Fruit fly (Drosophila melanogaster) whole organism, embryonic: ENCODE measurements around the gene scaf6.

ENCODE experiments used
- Asciz ChIP-seq: fragments of 200-800 bp; sonication (Bioruptor generic); optimal IDR thresholded peaks from 2 replicates; lab custom pipeline; 2017; ENCODE audit warnings: missing biosample characterization, mild to moderate bottlenecking, missing genetic modification characterization, missing genetic modification reagents
- Atf-2 ChIP-seq: fragments of 200-800 bp; sonication (Bioruptor generic); optimal IDR thresholded peaks from 2 replicates; lab custom pipeline; 2016; ENCODE audit warnings: missing biosample characterization, missing genetic modification characterization
- Awh ChIP-seq: fragments of 200-800 bp; sonication (Bioruptor generic); IDR thresholded peaks from 2 replicates; pipeline ENCODE4, ENCODE4 v1.3.6; 2022; ENCODE audit warnings: missing biosample characterization, missing genetic modification characterization
- CG10267 ChIP-seq: fragments of 200-800 bp; sonication (Bioruptor generic); optimal IDR thresholded peaks from 2 replicates; lab custom pipeline; 2018; ENCODE audit warnings: missing biosample characterization, mild to moderate bottlenecking, missing genetic modification characterization, moderate library complexity
- CG10565 ChIP-seq: fragments of 200-800 bp; sonication (Bioruptor generic); optimal IDR thresholded peaks from 3 replicates; lab custom pipeline; 2016; ENCODE audit warnings: missing biosample characterization, mild to moderate bottlenecking, missing genetic modification characterization
- CG12071 ChIP-seq: fragments of 200-800 bp; sonication (Bioruptor generic); optimal IDR thresholded peaks from 3 replicates; lab custom pipeline; 2018; ENCODE audit warnings: missing biosample characterization, mild to moderate bottlenecking, missing genetic modification characterization
- CG12659 ChIP-seq: fragments of 200-800 bp; sonication (Bioruptor generic); optimal IDR thresholded peaks from 3 replicates; lab custom pipeline; 2017; ENCODE audit warnings: mild to moderate bottlenecking, missing biosample characterization, missing genetic modification reagents, missing genetic modification characterization
- CG12744 ChIP-seq: fragments of 200-800 bp; sonication (Bioruptor generic); optimal IDR thresholded peaks from 2 replicates; lab custom pipeline; 2016; ENCODE audit warnings: missing biosample characterization, missing genetic modification characterization
- CG13624 ChIP-seq: fragments of 200-800 bp; sonication (Bioruptor generic); optimal IDR thresholded peaks from 2 replicates; lab custom pipeline; 2016; ENCODE audit warnings: missing biosample characterization, missing genetic modification characterization
- CG13775 ChIP-seq: fragments of 200-800 bp; sonication (Bioruptor generic); optimal IDR thresholded peaks from 3 replicates; lab custom pipeline; 2017; ENCODE audit warnings: missing biosample characterization, mild to moderate bottlenecking, missing genetic modification characterization
- CG14710 ChIP-seq: fragments of 200-800 bp; sonication (Bioruptor generic); optimal IDR thresholded peaks from 3 replicates; lab custom pipeline; 2019; ENCODE audit warnings: missing biosample characterization, mild to moderate bottlenecking, missing genetic modification characterization, moderate library complexity
- CG15011 ChIP-seq: fragments of 200-800 bp; sonication (Bioruptor generic); optimal IDR thresholded peaks from 3 replicates; lab custom pipeline; 2018; ENCODE audit warnings: missing biosample characterization, mild to moderate bottlenecking, missing genetic modification characterization
- CG17385 ChIP-seq: fragments of 200-800 bp; sonication (Bioruptor generic); optimal IDR thresholded peaks from 3 replicates; lab custom pipeline; 2018; ENCODE audit warnings: missing biosample characterization, mild to moderate bottlenecking, missing genetic modification characterization
- CG18619 ChIP-seq: fragments of 200-800 bp; sonication (Bioruptor generic); optimal IDR thresholded peaks from 3 replicates; lab custom pipeline; 2017; ENCODE audit warnings: missing biosample characterization, mild to moderate bottlenecking, missing genetic modification characterization
- CG18764 ChIP-seq: fragments of 200-800 bp; sonication (Bioruptor generic); optimal IDR thresholded peaks from 3 replicates; lab custom pipeline; 2016; ENCODE audit warnings: missing biosample characterization, missing genetic modification characterization
- CG2202 ChIP-seq: fragments of 200-800 bp; sonication (Bioruptor generic); optimal IDR thresholded peaks from 2 replicates; lab custom pipeline; 2018; ENCODE audit warnings: missing biosample characterization, mild to moderate bottlenecking, missing genetic modification characterization
- CG2712 ChIP-seq: fragments of 200-800 bp; optimal IDR thresholded peaks from 3 replicates; lab custom pipeline; 2019; ENCODE audit warnings: missing biosample characterization, mild to moderate bottlenecking, missing genetic modification characterization, moderate library complexity
- CG2875 ChIP-seq: fragments of 200-800 bp; sonication (Bioruptor generic); optimal IDR thresholded peaks from 2 replicates; lab custom pipeline; 2017; ENCODE audit warnings: missing biosample characterization, mild to moderate bottlenecking, missing genetic modification characterization, missing genetic modification reagents
- CG33213 ChIP-seq: fragments of 200-800 bp; sonication (Bioruptor generic); optimal IDR thresholded peaks from 3 replicates; lab custom pipeline; 2016; ENCODE audit warnings: missing biosample characterization, missing genetic modification characterization
- CG4360 ChIP-seq: fragments of 200-800 bp; sonication (Bioruptor generic); IDR thresholded peaks from 2 replicates; pipeline ENCODE4 v1.3.6; 2022; ENCODE audit warnings: missing biosample characterization, missing genetic modification characterization
- CG43689 ChIP-seq: fragments of 200-800 bp; sonication (Bioruptor generic); IDR thresholded peaks from 2 replicates; pipeline ENCODE4 v1.3.6; 2022; ENCODE audit warnings: missing biosample characterization, missing genetic modification characterization
- CG6689 ChIP-seq: fragments of 200-800 bp; sonication (Bioruptor generic); IDR thresholded peaks from 2 replicates; pipeline ENCODE4 v1.3.6; 2022; ENCODE audit warnings: missing biosample characterization, missing genetic modification characterization
- CG7839 ChIP-seq: fragments of 200-800 bp; sonication (Bioruptor generic); optimal IDR thresholded peaks from 3 replicates; lab custom pipeline; 2018; ENCODE audit warnings: missing biosample characterization, mild to moderate bottlenecking, missing genetic modification characterization, moderate library complexity
- CG9797 ChIP-seq: fragments of 200-800 bp; sonication (Bioruptor generic); optimal IDR thresholded peaks from 3 replicates; lab custom pipeline; 2018; ENCODE audit warnings: missing biosample characterization, mild to moderate bottlenecking, missing genetic modification characterization
- Dip3 ChIP-seq: fragments of 200-800 bp; sonication (Bioruptor generic); optimal IDR thresholded peaks from 3 replicates; lab custom pipeline; 2016; ENCODE audit warnings: missing biosample characterization, missing genetic modification characterization
- Doc2 ChIP-seq: fragments of 200-800 bp; sonication (Bioruptor generic); IDR thresholded peaks from 2 replicates; pipeline ENCODE4 v1.3.6; 2022; ENCODE audit warnings: missing biosample characterization, missing genetic modification characterization
- Dp ChIP-seq: fragments of 200-800 bp; sonication (Bioruptor generic); optimal IDR thresholded peaks from 2 replicates; lab custom pipeline; 2018; ENCODE audit warnings: missing biosample characterization, mild to moderate bottlenecking, missing genetic modification characterization, moderate library complexity
- Hmr ChIP-seq: fragments of 200-800 bp; sonication (Bioruptor generic); optimal IDR thresholded peaks from 3 replicates; lab custom pipeline; 2017; ENCODE audit warnings: mild to moderate bottlenecking, missing biosample characterization, missing genetic modification reagents, missing genetic modification characterization
- Hsf ChIP-seq: fragments of 200-800 bp; sonication (Bioruptor generic); optimal IDR thresholded peaks from 3 replicates; lab custom pipeline; 2016; ENCODE audit warnings: missing biosample characterization, missing genetic modification characterization
- Jarid2 ChIP-seq: fragments of 200-800 bp; sonication (Bioruptor generic); optimal IDR thresholded peaks from 3 replicates; lab custom pipeline; 2017; ENCODE audit warnings: mild to moderate bottlenecking, missing biosample characterization, missing genetic modification reagents, missing genetic modification characterization
- Lim3 ChIP-seq: fragments of 200-800 bp; sonication (Bioruptor generic); IDR thresholded peaks from 2 replicates; pipeline ENCODE4 v1.3.6; 2022; ENCODE audit warnings: missing biosample characterization, missing genetic modification characterization
- Mrtf ChIP-seq: fragments of 200-800 bp; sonication (Bioruptor generic); IDR thresholded peaks from 3 replicates; pipeline ENCODE4 v1.3.6; 2022; ENCODE audit warnings: missing biosample characterization, missing genetic modification characterization
- Neu2 ChIP-seq: fragments of 200-800 bp; sonication (Bioruptor generic); optimal IDR thresholded peaks from 3 replicates; lab custom pipeline; 2016; ENCODE audit warnings: missing biosample characterization, missing genetic modification characterization, borderline replicate concordance
- Xbp1 ChIP-seq: fragments of 200-800 bp; sonication (Bioruptor generic); optimal IDR thresholded peaks from 3 replicates; lab custom pipeline; 2016; ENCODE audit warnings: missing biosample characterization, mild to moderate bottlenecking, missing genetic modification characterization
- bab2 ChIP-seq: fragments of 200-800 bp; sonication (Bioruptor generic); optimal IDR thresholded peaks from 2 replicates; lab custom pipeline; 2016; ENCODE audit warnings: missing biosample characterization, missing genetic modification characterization
- crol ChIP-seq: fragments of 200-800 bp; sonication (Bioruptor generic); IDR thresholded peaks from 2 replicates; pipeline ENCODE4 v1.3.6; 2022; ENCODE audit warnings: missing biosample characterization, missing genetic modification characterization
- dmrt11E ChIP-seq: fragments of 200-800 bp; sonication (Bioruptor generic); optimal IDR thresholded peaks from 3 replicates; lab custom pipeline; 2018; ENCODE audit warnings: missing biosample characterization, mild to moderate bottlenecking, missing genetic modification characterization, moderate library complexity
- en ChIP-seq: fragments of 200-800 bp; sonication (Bioruptor generic); optimal IDR thresholded peaks from 2 replicates; lab custom pipeline; 2016; ENCODE audit warnings: missing biosample characterization, missing genetic modification characterization
- fru ChIP-seq: fragments of >200 bp; optimal IDR thresholded peaks from 2 replicates; lab custom pipeline; 2017
- ftz-f1 ChIP-seq: fragments of 200-800 bp; sonication (Bioruptor generic); optimal IDR thresholded peaks from 2 replicates; lab custom pipeline; 2016; ENCODE audit warnings: missing biosample characterization, missing genetic modification characterization
- gem ChIP-seq: fragments of 200-800 bp; sonication (Bioruptor generic); optimal IDR thresholded peaks from 2 replicates; lab custom pipeline; 2019; ENCODE audit warnings: missing biosample characterization, mild to moderate bottlenecking, missing genetic modification characterization, moderate library complexity
- gt ChIP-seq: fragments of 200-800 bp; sonication (Bioruptor generic); IDR thresholded peaks from 2 replicates; pipeline ENCODE4 v1.3.6; 2022; ENCODE audit warnings: missing biosample characterization, missing genetic modification characterization
- knrl ChIP-seq: fragments of 200-800 bp; sonication (Bioruptor generic); IDR thresholded peaks from 3 replicates; pipeline ENCODE4 v1.3.6; 2022; ENCODE audit warnings: missing biosample characterization, missing genetic modification characterization; ENCODE audit not compliant: partially characterized antibody
- lola ChIP-seq, 3 experiments: fragments of >200 bp in 2 of 3; fragments of 200-800 bp in 1 of 3; sonication (Bioruptor generic) in 1 of 3; optimal IDR thresholded peaks; 2 replicates each; lab custom pipeline; 2017 to 2019; ENCODE audit warnings: missing biosample characterization in 3 of 3, missing genetic modification characterization in 3 of 3, mild to moderate bottlenecking in 1 of 3, moderate library complexity in 1 of 3
- mirr ChIP-seq: fragments of 200-800 bp; sonication (Bioruptor generic); optimal IDR thresholded peaks from 3 replicates; lab custom pipeline; 2018; ENCODE audit warnings: missing biosample characterization, mild to moderate bottlenecking, missing genetic modification characterization
- nmo ChIP-seq: fragments of 200-800 bp; sonication (Bioruptor generic); optimal IDR thresholded peaks from 2 replicates; lab custom pipeline; 2018; ENCODE audit warnings: missing biosample characterization, mild to moderate bottlenecking, missing genetic modification characterization, moderate library complexity
- phol ChIP-seq: fragments of 200-800 bp; sonication (Bioruptor generic); optimal IDR thresholded peaks from 3 replicates; lab custom pipeline; 2018; ENCODE audit warnings: missing biosample characterization, mild to moderate bottlenecking, missing genetic modification characterization, moderate library complexity
- pum ChIP-seq: fragments of 200-800 bp; sonication (Bioruptor generic); optimal IDR thresholded peaks from 2 replicates; lab custom pipeline; 2016; ENCODE audit warnings: missing biosample characterization, missing genetic modification characterization
- sim ChIP-seq: fragments of 200-800 bp; sonication (Bioruptor generic); IDR thresholded peaks from 2 replicates; pipeline ENCODE4 v1.3.6; 2022; ENCODE audit warnings: missing biosample characterization, missing genetic modification characterization
- sob ChIP-seq: fragments of 200-800 bp; sonication (Bioruptor generic); IDR thresholded peaks from 2 replicates; pipeline ENCODE4 v1.3.6; 2022; ENCODE audit warnings: missing biosample characterization, missing genetic modification characterization
- tgo ChIP-seq: fragments of 200-800 bp; sonication (Bioruptor generic); IDR thresholded peaks from 3 replicates; pipeline ENCODE4 v1.3.6; 2022; ENCODE audit warnings: missing biosample characterization, missing genetic modification characterization
- zfh2 ChIP-seq: fragments of 200-800 bp; sonication (Bioruptor generic); optimal IDR thresholded peaks from 2 replicates; lab custom pipeline; 2016; ENCODE audit warnings: missing biosample characterization, missing genetic modification characterization

Gene scaf6

DNA sequence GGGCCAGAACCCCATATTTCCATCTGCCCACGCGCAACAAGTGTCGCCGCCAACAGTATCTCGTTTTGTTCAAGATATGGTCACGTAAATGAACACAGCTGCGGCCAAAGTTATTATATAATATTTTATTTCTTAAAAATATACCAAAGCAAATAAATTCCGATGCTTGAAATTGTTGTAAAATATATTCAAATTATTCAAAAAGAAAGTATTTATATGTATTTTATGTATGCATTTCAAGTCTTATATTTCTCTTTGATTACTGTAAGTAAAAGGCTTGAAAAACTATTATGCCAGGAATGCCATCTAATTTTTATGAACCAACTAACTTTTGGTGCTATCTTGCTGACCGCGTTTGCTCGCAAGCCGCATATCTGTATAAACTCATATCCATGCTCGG lies 53.2 kb downstream of the scaf6 start (continued):
- no peak for TF ChIP-seq pum (GFP tag; lab: Kevin White, UChicago)
- TF ChIP-seq ftz-f1: no peak
- no peak for TF ChIP-seq CG15011 (GFP tag; lab: Kevin White, UChicago)
- TF ChIP-seq nmo (GFP tag; lab: Kevin White, UChicago): peak; percentile 48
- TF ChIP-seq CG12071: no peak
- TF ChIP-seq sob: no peak
- peak; percentile 20 for TF ChIP-seq dmrt11E (tag; lab: Kevin White, UChicago)
- TF ChIP-seq gt (GFP tag; lab: Robert Waterston, UW): no peak
- TF ChIP-seq CG10565: no peak
- TF ChIP-seq CG13775: peak; percentile 10
- no peak for TF ChIP-seq en
- TF ChIP-seq CG4360 (GFP tag; lab: Robert Waterston, UW): no peak
- TF ChIP-seq CG33213 (GFP tag; lab: Kevin White, UChicago): no peak
- no peak for TF ChIP-seq Neu2 (GFP tag; lab: Kevin White, UChicago)
- TF ChIP-seq mirr (GFP tag; lab: Kevin White, UChicago): no peak
- TF ChIP-seq Dp (GFP tag; lab: Kevin White, UChicago): no peak
- TF ChIP-seq lola (GFP tag; optimal IDR thresholded peaks at IDR 0.05; lab: Kevin White, UChicago): peak in 1 of 3 experiments; percentile 57
- no peak for TF ChIP-seq Awh (GFP tag; lab: Robert Waterston, UW)
- TF ChIP-seq Hmr: no peak
- TF ChIP-seq CG2202: no peak
- TF ChIP-seq CG18764 (GFP tag; lab: Kevin White, UChicago): no peak
- peak; percentile 66 for TF ChIP-seq CG2712
- TF ChIP-seq CG2875 (GFP tag; lab: Kevin White, UChicago): no peak
- peak; percentile 69 for TF ChIP-seq CG7839 (tag; lab: Kevin White, UChicago)
- TF ChIP-seq CG6689 (GFP tag; lab: Robert Waterston, UW): no peak
- no peak for TF ChIP-seq fru (lab: Kevin White, UChicago)
- TF ChIP-seq Hsf (GFP tag; lab: Kevin White, UChicago): peak; percentile 15
- TF ChIP-seq knrl (GFP tag; lab: Robert Waterston, UW): no peak
- no peak for TF ChIP-seq zfh2 (GFP tag; lab: Kevin White, UChicago)
- peak; percentile 39 for TF ChIP-seq CG17385
- TF ChIP-seq Mrtf (GFP tag; lab: Robert Waterston, UW): no peak
- no peak for TF ChIP-seq CG10267
- no peak for TF ChIP-seq gem (tag; lab: Kevin White, UChicago)
- TF ChIP-seq Xbp1 (GFP tag; lab: Kevin White, UChicago): no peak
- TF ChIP-seq Atf-2: no peak
- no peak for TF ChIP-seq bab2 (GFP tag; lab: Kevin White, UChicago)
- TF ChIP-seq Dip3 (GFP tag; lab: Kevin White, UChicago): no peak
- TF ChIP-seq tgo (GFP tag; lab: Robert Waterston, UW): no peak
- no peak for TF ChIP-seq phol
- peak; percentile 20 for TF ChIP-seq CG14710 (tag; lab: Kevin White, UChicago)
- no peak for TF ChIP-seq Asciz (GFP tag; lab: Kevin White, UChicago)
- TF ChIP-seq sim: no peak
- TF ChIP-seq CG18619: peak; percentile 40
- TF ChIP-seq Lim3 (GFP tag; lab: Robert Waterston, UW): no peak
- no peak for TF ChIP-seq CG9797 (GFP tag; lab: Kevin White, UChicago)
- TF ChIP-seq Doc2 (GFP tag; lab: Robert Waterston, UW): no peak
- no peak for TF ChIP-seq CG13624 (GFP tag; lab: Kevin White, UChicago)
- TF ChIP-seq CG43689 (GFP tag; lab: Robert Waterston, UW): no peak
- TF ChIP-seq crol (GFP tag; lab: Robert Waterston, UW): no peak
- TF ChIP-seq CG12659 (GFP tag; lab: Kevin White, UChicago): peak; percentile 39
- TF ChIP-seq Jarid2 (GFP tag; lab: Kevin White, UChicago): no peak
- no peak for TF ChIP-seq CG12744 (GFP tag; lab: Kevin White, UChicago)
